Fruit fly (Drosophila melanogaster) whole organism, adult: Measurements from ENCODE around the gene CG33500.

ENCODE experiments used
- CG11617 ChIP-seq: fragments of 200-800 bp; sonication (Bioruptor generic); optimal IDR thresholded peaks from 2 replicates; lab custom pipeline; 2017; ENCODE audit warnings: mild to moderate bottlenecking, missing biosample characterization, missing genetic modification reagents, missing genetic modification characterization
- CG12768 ChIP-seq: fragments of 200-800 bp; sonication (Bioruptor generic); optimal IDR thresholded peaks from 2 replicates; lab custom pipeline; 2017; ENCODE audit warnings: missing biosample characterization, missing genetic modification characterization, mild to moderate bottlenecking, moderate library complexity, missing genetic modification reagents
- CG14711 ChIP-seq: fragments of 200-800 bp; sonication (Bioruptor generic); optimal IDR thresholded peaks from 2 replicates; lab custom pipeline; 2018; ENCODE audit warnings: missing biosample characterization, mild to moderate bottlenecking, missing genetic modification characterization, moderate library complexity
- CG1620 ChIP-seq: fragments of 200-800 bp; sonication (Bioruptor generic); optimal IDR thresholded peaks from 2 replicates; lab custom pipeline; 2016; ENCODE audit warnings: missing biosample characterization, missing genetic modification characterization
- CG33017 ChIP-seq: fragments of 200-800 bp; sonication (Bioruptor generic); optimal IDR thresholded peaks from 2 replicates; lab custom pipeline; 2018; ENCODE audit warnings: missing biosample characterization, mild to moderate bottlenecking, missing genetic modification characterization, moderate library complexity
- CG5204 ChIP-seq: fragments of 200-800 bp; sonication (Bioruptor generic); optimal IDR thresholded peaks from 2 replicates; lab custom pipeline; 2016; ENCODE audit warnings: missing biosample characterization, missing genetic modification characterization
- CG7045 ChIP-seq: fragments of 200-800 bp; sonication (Bioruptor generic); optimal IDR thresholded peaks from 2 replicates; lab custom pipeline; 2017; ENCODE audit warnings: missing biosample characterization, mild to moderate bottlenecking, missing genetic modification characterization
- CG7101 ChIP-seq: fragments of 200-800 bp; sonication (Bioruptor generic); optimal IDR thresholded peaks from 2 replicates; lab custom pipeline; 2018; ENCODE audit warnings: missing biosample characterization, mild to moderate bottlenecking, missing genetic modification characterization, moderate library complexity
- Clk ChIP-seq: fragments of 200-800 bp; sonication (Bioruptor generic); optimal IDR thresholded peaks from 2 replicates; lab custom pipeline; 2017; ENCODE audit warnings: missing biosample characterization, missing genetic modification characterization
- Crg-1 ChIP-seq: fragments of 200-800 bp; sonication (Bioruptor generic); optimal IDR thresholded peaks from 2 replicates; lab custom pipeline; 2016; ENCODE audit warnings: missing biosample characterization, missing genetic modification characterization
- Hr96 ChIP-seq: fragments of 200-800 bp; sonication (Bioruptor generic); optimal IDR thresholded peaks from 2 replicates; lab custom pipeline; 2016; ENCODE audit warnings: missing biosample characterization, missing genetic modification characterization
- Mnt ChIP-seq: fragments of 200-800 bp; sonication (Bioruptor generic); optimal IDR thresholded peaks from 2 replicates; lab custom pipeline; 2016; ENCODE audit warnings: missing biosample characterization, mild to moderate bottlenecking, missing genetic modification characterization
- bab1 ChIP-seq: fragments of 200-800 bp; sonication (Bioruptor generic); optimal IDR thresholded peaks from 3 replicates; lab custom pipeline; 2019; ENCODE audit warnings: missing biosample characterization, mild to moderate bottlenecking, missing genetic modification characterization, moderate library complexity
- cic ChIP-seq: fragments of 200-800 bp; sonication (Bioruptor generic); optimal IDR thresholded peaks from 2 replicates; lab custom pipeline; 2017; ENCODE audit warnings: missing biosample characterization, mild to moderate bottlenecking, missing genetic modification characterization, moderate library complexity
- cnc ChIP-seq, 2 experiments: fragments of >200 bp; optimal IDR thresholded peaks; 2 replicates each; lab custom pipeline; 2017
- kay ChIP-seq: fragments of 200-800 bp; sonication (Bioruptor generic); peaks from one replicate; lab custom pipeline; 2016; ENCODE audit warnings: missing biosample characterization, missing genetic modification characterization, borderline replicate concordance
- ovo ChIP-seq: fragments of 200-800 bp; sonication (Bioruptor generic); optimal IDR thresholded peaks from 2 replicates; lab custom pipeline; 2016; ENCODE audit warnings: missing biosample characterization, missing genetic modification characterization
- pad ChIP-seq: fragments of 200-800 bp; sonication (Bioruptor generic); optimal IDR thresholded peaks from 3 replicates; lab custom pipeline; 2017; ENCODE audit warnings: missing biosample characterization, missing genetic modification characterization, mild to moderate bottlenecking, moderate library complexity, missing genetic modification reagents
- tj ChIP-seq: fragments of 200-800 bp; sonication (Bioruptor generic); optimal IDR thresholded peaks from 3 replicates; lab custom pipeline; 2017; ENCODE audit warnings: missing biosample characterization, mild to moderate bottlenecking, missing genetic modification characterization, moderate library complexity
- toe ChIP-seq: fragments of 200-800 bp; sonication (Bioruptor generic); optimal IDR thresholded peaks from 2 replicates; lab custom pipeline; 2016; ENCODE audit warnings: missing biosample characterization, missing genetic modification characterization

Gene CG33500

dm6 chr3L:11490539-11490938, 17.9 kb upstream of the CG33500 start:
- no peak for TF ChIP-seq cic (GFP tag; lab: Kevin White, UChicago)
- TF ChIP-seq CG11617 (GFP tag; lab: Kevin White, UChicago) = no peak
- peak; percentile 70 for TF ChIP-seq kay (GFP tag; lab: Kevin White, UChicago)

- TF ChIP-seq CG12768 (GFP tag; lab: Kevin White, UChicago) = no peak
- no peak for TF ChIP-seq kay (GFP tag; lab: Kevin White, UChicago)
- TF ChIP-seq pad = peak; percentile 96
- TF ChIP-seq Hr96 = peak; percentile 28
- no peak for TF ChIP-seq Clk
- peak; percentile 62 for TF ChIP-seq CG14711 (tag; lab: Kevin White, UChicago)
- no peak for TF ChIP-seq CG11617 (GFP tag; lab: Kevin White, UChicago)
- peak; percentile 51 for TF ChIP-seq CG7101 (tag; lab: Kevin White, UChicago)
- TF ChIP-seq CG1620 = no peak
- no peak for TF ChIP-seq cnc (optimal IDR thresholded peaks at IDR 0.05; lab: Kevin White, UChicago)
- TF ChIP-seq toe (GFP tag; lab: Kevin White, UChicago) = no peak
- no peak for TF ChIP-seq tj (GFP tag; lab: Kevin White, UChicago)
- no peak for TF ChIP-seq cic (GFP tag; lab: Kevin White, UChicago)
- TF ChIP-seq Crg-1 (GFP tag; lab: Kevin White, UChicago) = no peak
- peak; percentile 91 for TF ChIP-seq ovo (GFP tag; lab: Kevin White, UChicago)
- peak; percentile 85 for TF ChIP-seq bab1 (GFP tag; lab: Kevin White, UChicago)
- no peak for TF ChIP-seq CG5204 (GFP tag; lab: Kevin White, UChicago)
- peak; percentile 7 for TF ChIP-seq CG33017 (tag; lab: Kevin White, UChicago)
- peak; percentile 36 for TF ChIP-seq CG7045 (GFP tag; lab: Kevin White, UChicago)
- no peak for TF ChIP-seq Mnt
Measured at dm6 chr3L:11491222-11491873, 17.1 kb upstream of the CG33500 start.

DNA sequence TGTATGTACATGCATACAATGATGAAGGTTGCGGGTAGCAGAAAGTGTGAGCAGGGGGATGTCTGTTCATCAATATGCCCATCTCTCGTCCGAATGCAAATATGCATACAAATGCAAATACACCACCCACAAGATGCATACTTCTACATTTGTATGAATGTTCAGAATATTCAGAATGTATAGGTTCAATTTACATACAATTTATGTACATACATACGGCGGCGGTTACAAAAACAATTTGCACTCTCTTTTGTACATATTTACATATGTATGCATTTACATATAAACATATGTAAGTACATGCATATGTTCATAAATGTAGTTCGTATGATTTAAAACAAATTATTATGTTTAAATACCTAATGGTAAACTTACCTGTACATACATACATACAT, 16.6 kb upstream of the CG33500 start:
- TF ChIP-seq kay (GFP tag; lab: Kevin White, UChicago) (peak; percentile 70), CG12768 (GFP tag; lab: Kevin White, UChicago) (no peak), Clk (no peak), CG33017 (tag; lab: Kevin White, UChicago) (no peak)

dm6 chr3L:11492457-11492856, 16.0 kb upstream of the CG33500 start:
- TF ChIP-seq CG7101 (tag; lab: Kevin White, UChicago) (no peak), toe (GFP tag; lab: Kevin White, UChicago) (no peak), ovo (GFP tag; lab: Kevin White, UChicago) (peak; percentile 74), CG5204 (GFP tag; lab: Kevin White, UChicago) (no peak), tj (GFP tag; lab: Kevin White, UChicago) (peak; percentile 27), CG7045 (GFP tag; lab: Kevin White, UChicago) (no peak), bab1 (GFP tag; lab: Kevin White, UChicago) (peak; percentile 23), pad (peak; percentile 99), CG11617 (GFP tag; lab: Kevin White, UChicago) (no peak), CG33017 (tag; lab: Kevin White, UChicago) (no peak), kay (GFP tag; lab: Kevin White, UChicago) (no peak), Mnt (peak; percentile 16), cnc (optimal IDR thresholded peaks at IDR 0.05; lab: Kevin White, UChicago) (no peak), Clk (no peak)

dm6 chr3L:11493090-11493807, 15.2 kb upstream of the CG33500 start:
- TF ChIP-seq toe (GFP tag; lab: Kevin White, UChicago) = no peak
- no peak for TF ChIP-seq CG14711 (tag; lab: Kevin White, UChicago)
- TF ChIP-seq CG12768 (GFP tag; lab: Kevin White, UChicago) = no peak
- no peak for TF ChIP-seq Clk
- TF ChIP-seq ovo (GFP tag; lab: Kevin White, UChicago) = peak; percentile 26
- peak; percentile 57 for TF ChIP-seq tj (GFP tag; lab: Kevin White, UChicago)
- TF ChIP-seq pad = peak; percentile 84
- no peak for TF ChIP-seq CG1620
- TF ChIP-seq bab1 (GFP tag; lab: Kevin White, UChicago) = peak; percentile 41
- TF ChIP-seq Crg-1 (GFP tag; lab: Kevin White, UChicago) = peak; percentile 39

- TF ChIP-seq kay (GFP tag; lab: Kevin White, UChicago) (no peak), CG7045 (GFP tag; lab: Kevin White, UChicago) (no peak), cnc (optimal IDR thresholded peaks at IDR 0.05; lab: Kevin White, UChicago) (no peak), CG1620 (no peak), CG7101 (tag; lab: Kevin White, UChicago) (no peak), pad (no peak), ovo (GFP tag; lab: Kevin White, UChicago) (no peak), CG33017 (tag; lab: Kevin White, UChicago) (no peak), CG11617 (GFP tag; lab: Kevin White, UChicago) (no peak), Hr96 (no peak), tj (GFP tag; lab: Kevin White, UChicago) (no peak)
Measured at dm6 chr3L:11509294-11509911, 966 bp downstream of the CG33500 start, which contains the start of the genes Sgs8 and Sgs7. TSS of gene Sgs8 (minus strand) at chr3L:11509394. TSS of gene Sgs7 (plus strand) at chr3L:11509861.
